Fruit fly (Drosophila melanogaster) whole organism, prepupa: ENCODE measurements around the gene CG43064.

ENCODE experiments used
- CG31627 ChIP-seq: fragments of 200-800 bp; sonication (Bioruptor generic); optimal IDR thresholded peaks from 3 replicates; lab custom pipeline; 2016; ENCODE audit warnings: missing biosample characterization, missing genetic modification characterization
- CG8319 ChIP-seq: fragments of 200-800 bp; sonication (Bioruptor generic); optimal IDR thresholded peaks from 3 replicates; lab custom pipeline; 2016; ENCODE audit warnings: missing biosample characterization, missing genetic modification characterization
- Sox15 ChIP-seq: fragments of 200-800 bp; sonication (Bioruptor generic); optimal IDR thresholded peaks from 3 replicates; lab custom pipeline; 2016; ENCODE audit warnings: missing biosample characterization, missing genetic modification characterization
- fkh ChIP-seq: fragments of 200-800 bp; sonication (Bioruptor generic); optimal IDR thresholded peaks from 3 replicates; lab custom pipeline; 2017; ENCODE audit warnings: missing biosample characterization, mild to moderate bottlenecking, missing genetic modification characterization, moderate library complexity

DNA sequence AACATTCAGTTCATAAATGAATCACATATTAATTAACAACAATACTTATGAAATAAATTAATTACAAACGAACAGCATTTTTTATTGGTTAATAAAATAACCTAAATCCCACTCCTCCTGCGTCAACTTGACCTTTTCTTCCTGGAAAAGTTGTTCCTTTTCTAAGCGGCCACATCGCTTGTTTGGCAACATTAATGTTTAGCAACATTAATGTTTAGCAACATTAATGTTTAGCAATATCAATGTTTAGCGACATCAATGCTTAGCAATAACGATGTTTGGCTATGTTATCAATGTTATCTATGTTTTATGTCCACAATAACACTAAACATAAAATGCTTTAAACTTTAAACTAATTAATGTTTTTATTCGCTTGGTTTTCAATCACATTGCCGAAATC is 19.9 kb downstream of the CG43064 start:
- TF ChIP-seq Sox15 (GFP tag; lab: Kevin White, UChicago) = no peak
- no peak for TF ChIP-seq CG8319 (GFP tag; lab: Kevin White, UChicago)
- TF ChIP-seq CG31627 = no peak
- no peak for TF ChIP-seq fkh (GFP tag; lab: Kevin White, UChicago)
